Worm (Caenorhabditis elegans) whole organism, L4/young adult: ENCODE results near the gene T24B8.4.

Experiments
- W03F9.2 ChIP-seq: fragments of 150-350 bp; optimal IDR thresholded peaks from 2 replicates; lab custom pipeline; 2014; ENCODE audit warnings: missing biosample characterization, missing genetic modification characterization
- dao-5 ChIP-seq: sonication (generic microtip); optimal IDR thresholded peaks from 2 replicates; lab custom pipeline; 2016; ENCODE audit warnings: missing genotype, missing genetic modification characterization, moderate library complexity, missing compliant biosample characterization
- him-1 ChIP-seq: sonication (generic microtip); optimal IDR thresholded peaks from 2 replicates; lab custom pipeline; 2016; ENCODE audit warnings: missing genotype, missing genetic modification reagents, missing genetic modification characterization, missing compliant biosample characterization

DNA sequence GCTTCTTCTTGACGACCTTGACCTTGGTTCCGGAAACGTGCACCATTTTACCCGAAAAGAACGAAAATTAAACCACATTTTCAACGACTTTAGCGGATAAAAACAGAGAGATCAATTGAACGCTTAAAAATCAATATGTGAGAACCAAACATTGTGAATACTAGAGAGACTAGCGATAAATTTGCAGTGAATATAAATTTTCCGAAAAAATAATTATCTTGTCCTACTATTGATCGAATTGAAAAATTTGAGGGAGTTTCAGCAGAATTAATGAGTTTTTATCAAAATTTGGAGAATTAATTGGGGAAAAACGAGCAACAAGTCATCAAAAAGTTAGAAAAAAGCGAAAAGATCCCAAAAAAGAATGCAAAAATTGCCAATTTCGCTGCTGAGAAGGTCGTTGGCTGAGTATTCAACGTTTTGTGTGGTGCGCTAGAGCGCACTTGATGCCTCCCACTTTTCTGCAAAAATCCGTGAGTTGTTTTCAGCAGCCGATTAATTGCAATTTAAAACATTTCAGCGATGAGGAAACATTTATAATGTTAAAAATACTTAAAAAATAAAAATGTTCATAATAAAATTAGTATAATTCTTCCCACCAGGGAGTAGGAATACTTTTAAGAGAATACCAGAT lies 13.5 kb downstream of the T24B8.4 start, which contains the start of gene rpl-32:
- no peak for TF ChIP-seq dao-5 (tag; lab: Kevin White, UChicago)
- peak; percentile 41 for TF ChIP-seq him-1 (tag; lab: Kevin White, UChicago)
- peak; percentile 90 for TF ChIP-seq W03F9.2 (tag; lab: Kevin White, UChicago)
